Fruit fly (Drosophila melanogaster): Measurements from ENCODE around the gene Ror.

Gene Ror

DNA sequence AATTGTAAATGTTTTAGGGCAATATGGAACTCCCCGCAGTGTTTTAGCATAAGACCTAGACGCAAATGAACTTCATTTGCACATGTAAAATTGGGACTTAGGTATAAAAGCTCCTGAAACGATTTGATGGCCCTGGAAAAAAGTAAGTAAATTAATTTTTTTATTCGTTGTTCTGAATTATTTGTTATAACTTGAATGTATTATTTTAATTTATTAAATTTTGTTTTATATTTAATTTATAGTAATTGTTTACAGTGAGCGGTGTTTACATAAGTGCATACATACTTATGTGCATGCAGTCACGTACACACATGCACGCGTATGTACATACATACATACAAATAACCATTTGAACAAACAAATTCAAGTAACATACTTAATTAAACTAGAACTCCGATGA lies 24.8 kb downstream of the Ror start (continued):
- TF ChIP-seq lz (GFP tag; optimal IDR thresholded peaks at IDR 0.05) (no peak), Smox (GFP tag; optimal IDR thresholded peaks at IDR 0.05) (no peak), CG15336 (GFP tag; IDR thresholded peaks at IDR 0.05) (peak; percentile 82), CG3032 (tag; optimal IDR thresholded peaks at IDR 0.05) (peak; percentile 67), CG6163 (GFP tag; IDR thresholded peaks at IDR 0.05) (no peak), CG31627 (GFP tag; optimal IDR thresholded peaks at IDR 0.05) (no peak), Sox15 (GFP tag; optimal IDR thresholded peaks at IDR 0.05) (no peak), Hr4 (GFP tag; optimal IDR thresholded peaks at IDR 0.05) (no peak), CG11762 (GFP tag; optimal IDR thresholded peaks at IDR 0.05; ENCODE audit: insufficient read depth) (no peak), fd85E (GFP tag; optimal IDR thresholded peaks at IDR 0.05) (peak; percentile 5), CG6792 (GFP tag; optimal IDR thresholded peaks at IDR 0.05) (peak; percentile 20), net (GFP tag; optimal IDR thresholded peaks at IDR 0.05) (no peak), CG6854 (GFP tag; optimal IDR thresholded peaks at IDR 0.05) (peak; percentile 37)

DNA sequence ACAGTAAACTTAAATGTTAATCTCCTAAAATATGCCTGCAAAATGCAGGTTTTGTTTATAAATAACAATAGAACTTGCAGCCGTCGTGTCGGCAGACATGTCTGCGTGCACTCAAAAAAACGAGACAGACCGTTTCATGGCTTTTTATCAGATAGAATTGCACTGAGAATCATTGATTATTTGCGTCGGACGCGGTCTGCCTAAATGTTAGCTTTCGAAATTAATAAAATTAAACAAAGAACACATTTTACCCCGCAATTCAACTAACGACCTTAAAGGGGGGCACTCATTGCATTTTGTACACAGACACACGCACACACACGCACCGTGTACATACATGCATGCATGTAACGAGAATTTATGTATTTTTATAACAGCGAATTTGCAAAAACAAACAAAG lies 25.2 kb downstream of the Ror start:
- TF ChIP-seq CG8319 (GFP tag; optimal IDR thresholded peaks at IDR 0.05) (no peak), CG6792 (GFP tag; optimal IDR thresholded peaks at IDR 0.05) (peak; percentile 27), CG3919 (GFP tag; optimal IDR thresholded peaks at IDR 0.05) (no peak), Hr39 (GFP tag; optimal IDR thresholded peaks at IDR 0.05) (no peak), CG6808 (GFP tag; optimal IDR thresholded peaks at IDR 0.05) (no peak), CG4318 (GFP tag; optimal IDR thresholded peaks at IDR 0.05) (no peak), Met (GFP tag; optimal IDR thresholded peaks at IDR 0.05) (no peak), svp (GFP tag) (no peak), CG15336 (GFP tag; IDR thresholded peaks at IDR 0.05) (no peak), Hr38 (GFP tag; optimal IDR thresholded peaks at IDR 0.05) (peak; percentile 10), acj6 (GFP tag; optimal IDR thresholded peaks at IDR 0.05) (peak; percentile 31), CG8632 (GFP tag; optimal IDR thresholded peaks at IDR 0.05) (peak; percentile 22), CG34406 (GFP tag; optimal IDR thresholded peaks at IDR 0.05) (peak; percentile 29), Ets96B (tag; optimal IDR thresholded peaks at IDR 0.05) (no peak), ss (GFP tag; optimal IDR thresholded peaks at IDR 0.05) (no peak), CG11762 (GFP tag; optimal IDR thresholded peaks at IDR 0.05; ENCODE audit: insufficient read depth) (no peak), pdm3 (GFP tag; optimal IDR thresholded peaks at IDR 0.05) (no peak), Sox102F (GFP tag; optimal IDR thresholded peaks at IDR 0.05) (no peak), Ets21C (GFP tag; optimal IDR thresholded peaks at IDR 0.05) (peak; percentile 21), CG3032 (tag; optimal IDR thresholded peaks at IDR 0.05) (no peak), CG8119 (GFP tag; IDR thresholded peaks at IDR 0.05) (no peak; the same call in 1 of the 3 replicates), CG7368 (GFP tag; optimal IDR thresholded peaks at IDR 0.05) (no peak), CG11902 (GFP tag; optimal IDR thresholded peaks at IDR 0.05) (peak; percentile 3), CG6854 (GFP tag; optimal IDR thresholded peaks at IDR 0.05) (no peak), topi (GFP tag; optimal IDR thresholded peaks at IDR 0.05) (peak; percentile 43), CG11294 (GFP tag; IDR thresholded peaks at IDR 0.05) (no peak), Eip75B (GFP tag; optimal IDR thresholded peaks at IDR 0.05) (peak; percentile 66), CG32006 (GFP tag; optimal IDR thresholded peaks at IDR 0.05) (no peak), esn (GFP tag; optimal IDR thresholded peaks at IDR 0.05) (peak; percentile 74), CG16779 (tag; optimal IDR thresholded peaks at IDR 0.05) (no peak), spab (GFP tag; optimal IDR thresholded peaks at IDR 0.05) (no peak), CG1621 (tag; optimal IDR thresholded peaks at IDR 0.05) (no peak), CG10669 (GFP tag; optimal IDR thresholded peaks at IDR 0.05) (peak; percentile 8), dac (GFP tag; optimal IDR thresholded peaks at IDR 0.05) (peak; percentile 37), fd85E (GFP tag; optimal IDR thresholded peaks at IDR 0.05) (no peak), dsx (GFP tag; optimal IDR thresholded peaks at IDR 0.05; ENCODE audit: poor library complexity, severe bottlenecking) (no peak), fkh (GFP tag; optimal IDR thresholded peaks at IDR 0.05) (no peak), Hr4 (GFP tag; optimal IDR thresholded peaks at IDR 0.05) (peak; percentile 42), Blimp-1 (GFP tag; optimal IDR thresholded peaks at IDR 0.05) (no peak), fd59A (GFP tag; optimal IDR thresholded peaks at IDR 0.05) (peak; percentile 6), CG6276 (GFP tag; optimal IDR thresholded peaks at IDR 0.05) (no peak), cyc (GFP tag; optimal IDR thresholded peaks at IDR 0.05) (peak; percentile 56), Sox14 (GFP tag; optimal IDR thresholded peaks at IDR 0.05) (peak; percentile 85), lz (GFP tag; optimal IDR thresholded peaks at IDR 0.05) (peak; percentile 59)

All from whole organism, prepupa.